Worm (Caenorhabditis elegans): ENCODE data around the gene arl-1.

ce11 chrII:8581700-8582099 lies at the start of gene arl-1:
- TF ChIP-seq ceh-9 (tag; optimal IDR thresholded peaks at IDR 0.05) (no peak), ama-1 (optimal IDR thresholded peaks at IDR 0.05) (no peak), lin-15B (tag; optimal IDR thresholded peaks at IDR 0.05) (no peak), nhr-77 (tag; optimal IDR thresholded peaks at IDR 0.05) (no peak), ztf-11 (tag; optimal IDR thresholded peaks at IDR 0.05) (no peak), mdl-1 (tag; optimal IDR thresholded peaks at IDR 0.05) (no peak), skn-1 (tag; optimal IDR thresholded peaks at IDR 0.05) (no peak), nhr-28 (tag; optimal IDR thresholded peaks at IDR 0.05) (no peak), tbx-2 (tag; optimal IDR thresholded peaks at IDR 0.05) (no peak), zag-1 (tag; optimal IDR thresholded peaks at IDR 0.05) (no peak), fkh-2 (tag; optimal IDR thresholded peaks at IDR 0.05) (no peak), ceh-28 (tag; optimal IDR thresholded peaks at IDR 0.05) (no peak), elt-2 (tag; optimal IDR thresholded peaks at IDR 0.05) (no peak)
